Fruit fly (Drosophila melanogaster) whole organism, embryonic: ENCODE results near the gene Cpr23B.
A peak's percentile ranks its signal among the peaks of the same experiment; 100 is the strongest.

Source experiments
- Asciz ChIP-seq: fragments of 200-800 bp; sonication (Bioruptor generic); optimal IDR thresholded peaks from 2 replicates; lab custom pipeline; 2017; ENCODE audit warnings: missing biosample characterization, mild to moderate bottlenecking, missing genetic modification characterization, missing genetic modification reagents
- B-H2 ChIP-seq: fragments of 200-800 bp; sonication (Bioruptor generic); optimal IDR thresholded peaks from 2 replicates; lab custom pipeline; 2018; ENCODE audit warnings: missing biosample characterization, mild to moderate bottlenecking, missing genetic modification characterization
- Bteb2 ChIP-seq: fragments of 200-800 bp; sonication (Bioruptor generic); optimal IDR thresholded peaks from 2 replicates; lab custom pipeline; 2016; ENCODE audit warnings: missing biosample characterization, missing genetic modification characterization
- CG11723 ChIP-seq: fragments of 200-800 bp; sonication (Bioruptor generic); optimal IDR thresholded peaks from 2 replicates; lab custom pipeline; 2017; ENCODE audit warnings: missing biosample characterization, mild to moderate bottlenecking, missing genetic modification characterization
- CG12299 ChIP-seq: fragments of 200-800 bp; sonication (Bioruptor generic); optimal IDR thresholded peaks from 2 replicates; lab custom pipeline; 2018; ENCODE audit warnings: missing biosample characterization, mild to moderate bottlenecking, missing genetic modification characterization
- CG18262 ChIP-seq: fragments of 200-800 bp; optimal IDR thresholded peaks from 3 replicates; lab custom pipeline; 2019; ENCODE audit warnings: missing biosample characterization, mild to moderate bottlenecking, missing genetic modification characterization, moderate library complexity
- CG2129 ChIP-seq: fragments of 200-800 bp; sonication (Bioruptor generic); IDR thresholded peaks from 2 replicates; pipeline ENCODE4 v1.3.6; 2022; ENCODE audit warnings: missing biosample characterization, missing genetic modification characterization; ENCODE audit not compliant: partially characterized antibody
- CG32767 ChIP-seq: fragments of 200-800 bp; sonication (Bioruptor generic); IDR thresholded peaks from 2 replicates; pipeline ENCODE4 v1.3.6; 2022; ENCODE audit warnings: missing biosample characterization, missing genetic modification characterization
- CG32772 ChIP-seq: fragments of 200-800 bp; sonication (Bioruptor generic); IDR thresholded peaks from 2 replicates; pipeline ENCODE4 v1.3.6; 2022; ENCODE audit warnings: missing biosample characterization, missing genetic modification characterization
- CG34422 ChIP-seq: fragments of 200-800 bp; sonication (Bioruptor generic); IDR thresholded peaks from 3 replicates; pipeline ENCODE4 v1.3.6; 2022; ENCODE audit warnings: missing biosample characterization, missing genetic modification characterization
- CG4404 ChIP-seq: fragments of 200-800 bp; sonication (Bioruptor generic); IDR thresholded peaks from 2 replicates; pipeline ENCODE4 v1.3.6; 2022; ENCODE audit warnings: missing biosample characterization, missing genetic modification characterization
- CG4424 ChIP-seq: fragments of 200-800 bp; sonication (Bioruptor generic); optimal IDR thresholded peaks from 3 replicates; lab custom pipeline; 2016; ENCODE audit warnings: missing biosample characterization, missing genetic modification characterization
- CG4707 ChIP-seq: fragments of 200-800 bp; sonication (Bioruptor generic); optimal IDR thresholded peaks from 2 replicates; lab custom pipeline; 2018; ENCODE audit warnings: missing biosample characterization, mild to moderate bottlenecking, missing genetic modification characterization, moderate library complexity
- CG5180 ChIP-seq: fragments of 200-800 bp; sonication (Bioruptor generic); optimal IDR thresholded peaks from 3 replicates; lab custom pipeline; 2017; ENCODE audit warnings: missing biosample characterization, missing genetic modification characterization, mild to moderate bottlenecking, moderate library complexity, missing genetic modification reagents
- CG6654 ChIP-seq: fragments of 200-800 bp; sonication (Bioruptor generic); optimal IDR thresholded peaks from 2 replicates; lab custom pipeline; 2017; ENCODE audit warnings: missing biosample characterization, mild to moderate bottlenecking, missing genetic modification characterization
- CG7786 ChIP-seq: fragments of 200-800 bp; sonication (Bioruptor generic); optimal IDR thresholded peaks from 2 replicates; lab custom pipeline; 2016; ENCODE audit warnings: missing biosample characterization, missing genetic modification characterization
- CG8765 ChIP-seq: fragments of 200-800 bp; sonication (Bioruptor generic); IDR thresholded peaks from 2 replicates; pipeline ENCODE4 v1.3.6; 2022; ENCODE audit warnings: missing biosample characterization, missing genetic modification characterization
- CG9876 ChIP-seq: fragments of 200-800 bp; sonication (Bioruptor generic); optimal IDR thresholded peaks from 2 replicates; lab custom pipeline; 2016; ENCODE audit warnings: missing biosample characterization, missing genetic modification characterization
- CG9932 ChIP-seq: fragments of 200-800 bp; sonication (Bioruptor generic); IDR thresholded peaks from 2 replicates; pipeline ENCODE4 v1.3.6; 2022; ENCODE audit warnings: missing biosample characterization, missing genetic modification characterization
- Dip3 ChIP-seq: fragments of 200-800 bp; sonication (Bioruptor generic); optimal IDR thresholded peaks from 3 replicates; lab custom pipeline; 2016; ENCODE audit warnings: missing biosample characterization, missing genetic modification characterization
- Drgx ChIP-seq: fragments of 200-800 bp; sonication (Bioruptor generic); IDR thresholded peaks from 2 replicates; pipeline ENCODE4 v1.3.6; 2022; ENCODE audit warnings: missing biosample characterization, missing genetic modification characterization
- HHEX ChIP-seq: fragments of 200-800 bp; sonication (Bioruptor generic); optimal IDR thresholded peaks from 3 replicates; lab custom pipeline; 2017; ENCODE audit warnings: missing biosample characterization, mild to moderate bottlenecking, missing genetic modification characterization, missing genetic modification reagents
- HLH4C ChIP-seq: fragments of 200-800 bp; sonication (Bioruptor generic); IDR thresholded peaks from 3 replicates; pipeline ENCODE4 v1.3.6; 2022; ENCODE audit warnings: missing biosample characterization, missing genetic modification characterization; ENCODE audit not compliant: partially characterized antibody
- Hr78 ChIP-seq, 2 experiments: fragments of 200-800 bp in 1 of 2; fragments of >200 bp in 1 of 2; sonication (Bioruptor generic) in 1 of 2; optimal IDR thresholded peaks; 2 replicates each; lab custom pipeline; 2017 to 2019; ENCODE audit warnings: missing biosample characterization in 2 of 2, missing genetic modification characterization in 2 of 2, mild to moderate bottlenecking in 1 of 2, moderate library complexity in 1 of 2
- Hsf ChIP-seq: fragments of 200-800 bp; sonication (Bioruptor generic); optimal IDR thresholded peaks from 3 replicates; lab custom pipeline; 2016; ENCODE audit warnings: missing biosample characterization, missing genetic modification characterization
- Lim3 ChIP-seq: fragments of 200-800 bp; sonication (Bioruptor generic); IDR thresholded peaks from 2 replicates; pipeline ENCODE4 v1.3.6; 2022; ENCODE audit warnings: missing biosample characterization, missing genetic modification characterization
- MESR4 ChIP-seq: fragments of 200-800 bp; sonication (Bioruptor generic); optimal IDR thresholded peaks from 2 replicates; lab custom pipeline; 2018; ENCODE audit warnings: missing biosample characterization, mild to moderate bottlenecking, missing genetic modification characterization, moderate library complexity
- NC2α ChIP-seq: fragments of 200-800 bp; sonication (Bioruptor generic); optimal IDR thresholded peaks from 2 replicates; lab custom pipeline; 2016; ENCODE audit warnings: missing biosample characterization, missing genetic modification characterization
- Nf-YC ChIP-seq: fragments of 200-800 bp; optimal IDR thresholded peaks from 3 replicates; lab custom pipeline; 2019; ENCODE audit warnings: missing biosample characterization, mild to moderate bottlenecking, missing genetic modification characterization, moderate library complexity
- ase ChIP-seq: fragments of 200-800 bp; sonication (Bioruptor generic); IDR thresholded peaks from 3 replicates; pipeline ENCODE4 v1.3.6; 2022; ENCODE audit warnings: missing biosample characterization, missing genetic modification characterization
- bigmax ChIP-seq: fragments of 200-800 bp; sonication (Bioruptor generic); optimal IDR thresholded peaks from 2 replicates; lab custom pipeline; 2018; ENCODE audit warnings: missing biosample characterization, mild to moderate bottlenecking, missing genetic modification characterization
- bowl ChIP-seq: fragments of 200-800 bp; sonication (Bioruptor generic); IDR thresholded peaks from 2 replicates; pipeline ENCODE4 v1.3.6; 2022; ENCODE audit warnings: missing biosample characterization, missing genetic modification characterization
- br ChIP-seq: fragments of >200 bp; optimal IDR thresholded peaks from 2 replicates; lab custom pipeline; 2017
- cas ChIP-seq: fragments of 200-800 bp; sonication (Bioruptor generic); IDR thresholded peaks from 2 replicates; pipeline ENCODE4 v1.3.6; 2022; ENCODE audit warnings: missing biosample characterization, missing genetic modification characterization
- chm ChIP-seq: fragments of 200-800 bp; sonication (Bioruptor generic); IDR thresholded peaks from 2 replicates; pipeline ENCODE4 v1.3.6; 2022; ENCODE audit warnings: missing biosample characterization, missing genetic modification characterization
- crc ChIP-seq: fragments of 200-800 bp; sonication (Bioruptor generic); optimal IDR thresholded peaks from 2 replicates; lab custom pipeline; 2016; ENCODE audit warnings: missing biosample characterization, missing genetic modification characterization
- dan ChIP-seq: fragments of 200-800 bp; sonication (Bioruptor generic); IDR thresholded peaks from 2 replicates; pipeline ENCODE4 v1.3.6; 2022; ENCODE audit warnings: missing biosample characterization, missing genetic modification characterization
- disco-r ChIP-seq: fragments of 200-800 bp; sonication (Bioruptor generic); optimal IDR thresholded peaks from 2 replicates; lab custom pipeline; 2016; ENCODE audit warnings: missing biosample characterization, missing genetic modification characterization
- exex ChIP-seq: fragments of 200-800 bp; sonication (Bioruptor generic); optimal IDR thresholded peaks from 4 replicates; lab custom pipeline; 2018; ENCODE audit warnings: missing biosample characterization, mild to moderate bottlenecking, missing genetic modification characterization, moderate library complexity
- jumu ChIP-seq: fragments of 200-800 bp; sonication (Bioruptor generic); optimal IDR thresholded peaks from 3 replicates; lab custom pipeline; 2016; ENCODE audit warnings: missing biosample characterization, missing genetic modification characterization
- ken ChIP-seq: fragments of 200-800 bp; sonication (Bioruptor generic); IDR thresholded peaks from 3 replicates; pipeline ENCODE4 v1.3.6; 2022; ENCODE audit warnings: missing biosample characterization, missing genetic modification characterization
- nmo ChIP-seq: fragments of 200-800 bp; sonication (Bioruptor generic); optimal IDR thresholded peaks from 2 replicates; lab custom pipeline; 2018; ENCODE audit warnings: missing biosample characterization, mild to moderate bottlenecking, missing genetic modification characterization, moderate library complexity
- phol ChIP-seq: fragments of 200-800 bp; sonication (Bioruptor generic); optimal IDR thresholded peaks from 3 replicates; lab custom pipeline; 2018; ENCODE audit warnings: missing biosample characterization, mild to moderate bottlenecking, missing genetic modification characterization, moderate library complexity
- pita ChIP-seq: fragments of 200-800 bp; sonication (Bioruptor generic); optimal IDR thresholded peaks from 2 replicates; lab custom pipeline; 2017; ENCODE audit warnings: missing biosample characterization, mild to moderate bottlenecking, missing genetic modification characterization
- salm ChIP-seq: fragments of 200-800 bp; sonication (Bioruptor generic); optimal IDR thresholded peaks from 2 replicates; lab custom pipeline; 2018; ENCODE audit warnings: missing biosample characterization, mild to moderate bottlenecking, missing genetic modification characterization
- sqz ChIP-seq: fragments of 200-800 bp; sonication (Bioruptor generic); optimal IDR thresholded peaks from 3 replicates; lab custom pipeline; 2018; ENCODE audit warnings: missing biosample characterization, mild to moderate bottlenecking, missing genetic modification characterization
- stwl ChIP-seq: fragments of 200-800 bp; sonication (Bioruptor generic); optimal IDR thresholded peaks from 3 replicates; lab custom pipeline; 2018; ENCODE audit warnings: missing biosample characterization, mild to moderate bottlenecking, missing genetic modification characterization, moderate library complexity
- toy ChIP-seq: fragments of 200-800 bp; sonication (Bioruptor generic); IDR thresholded peaks from 2 replicates; pipeline ENCODE4 v1.3.6; 2022; ENCODE audit warnings: missing biosample characterization, missing genetic modification characterization
- trh ChIP-seq: fragments of 200-800 bp; sonication (Bioruptor generic); optimal IDR thresholded peaks from 2 replicates; lab custom pipeline; 2016; ENCODE audit warnings: missing biosample characterization, missing genetic modification characterization
- twi ChIP-seq: fragments of 200-800 bp; optimal IDR thresholded peaks from 2 replicates; lab custom pipeline; 2019; ENCODE audit warnings: missing biosample characterization, mild to moderate bottlenecking, missing genetic modification characterization, moderate library complexity
- vnd ChIP-seq: fragments of 200-800 bp; sonication (Bioruptor generic); IDR thresholded peaks from 3 replicates; pipeline ENCODE4 v1.3.6; 2022; ENCODE audit warnings: missing biosample characterization, missing genetic modification characterization; ENCODE audit not compliant: partially characterized antibody

The Cpr23B gene

dm6 chr2L:2861885-2862620 lies 23.8 kb downstream of the Cpr23B start (continued):
- TF ChIP-seq CG4424 (no peak), CG4707 (GFP tag; lab: Kevin White, UChicago) (no peak), CG2129 (no peak), ken (no peak), Drgx (GFP tag; lab: Robert Waterston, UW) (peak; percentile 54), dan (GFP tag; lab: Robert Waterston, UW) (no peak), MESR4 (GFP tag; lab: Kevin White, UChicago) (no peak), CG9932 (GFP tag; lab: Robert Waterston, UW) (no peak), phol (tag; lab: Kevin White, UChicago) (no peak), nmo (GFP tag; lab: Kevin White, UChicago) (peak; percentile 6), exex (tag; lab: Kevin White, UChicago) (no peak), chm (GFP tag; lab: Robert Waterston, UW) (peak; percentile 68; the same call in 1 of the 2 replicates), Asciz (GFP tag; lab: Kevin White, UChicago) (no peak), B-H2 (GFP tag; lab: Kevin White, UChicago) (no peak), CG18262 (tag; lab: Kevin White, UChicago) (peak; percentile 40), CG5180 (GFP tag; lab: Kevin White, UChicago) (no peak), CG11723 (GFP tag; lab: Kevin White, UChicago) (no peak), cas (GFP tag; lab: Robert Waterston, UW) (no peak), trh (GFP tag; lab: Kevin White, UChicago) (no peak), Dip3 (GFP tag; lab: Kevin White, UChicago) (no peak), CG32772 (GFP tag; lab: Robert Waterston, UW) (no peak), Lim3 (GFP tag; lab: Robert Waterston, UW) (no peak), sqz (GFP tag; lab: Kevin White, UChicago) (peak; percentile 19), HHEX (GFP tag; lab: Kevin White, UChicago) (peak; percentile 19), Bteb2 (GFP tag; lab: Kevin White, UChicago) (no peak), Nf-YC (tag; lab: Kevin White, UChicago) (peak; percentile 15), br (lab: Kevin White, UChicago) (no peak), Hsf (GFP tag; lab: Kevin White, UChicago) (no peak), Hr78 (GFP tag; optimal IDR thresholded peaks at IDR 0.05; lab: Kevin White, UChicago) (no peak), CG7786 (GFP tag; lab: Kevin White, UChicago) (no peak), jumu (GFP tag; lab: Kevin White, UChicago) (no peak), CG34422 (no peak), bigmax (GFP tag; lab: Kevin White, UChicago) (no peak), crc (no peak), NC2α (GFP tag; lab: Kevin White, UChicago) (no peak), disco-r (no peak), CG32767 (no peak), CG9876 (no peak), CG6654 (GFP tag; lab: Kevin White, UChicago) (no peak), HLH4C (GFP tag; lab: Robert Waterston, UW) (peak; percentile 31; the same call in 1 of the 3 replicates), toy (GFP tag; lab: Robert Waterston, UW) (no peak), bowl (GFP tag; lab: Robert Waterston, UW) (no peak), ase (no peak), twi (peak; percentile 52), CG8765 (GFP tag; lab: Robert Waterston, UW) (no peak), vnd (no peak), stwl (tag; lab: Kevin White, UChicago) (no peak), salm (no peak), CG12299 (no peak), CG4404 (GFP tag; lab: Robert Waterston, UW) (no peak), pita (no peak)
